Fruit fly (Drosophila melanogaster) whole organism, pupa: ENCODE data around the gene Nup43.

Experiments
- CG10348 ChIP-seq: fragments of 200-800 bp; sonication (Bioruptor generic); IDR thresholded peaks from 2 replicates; pipeline ENCODE4 v1.3.6; 2022; ENCODE audit warnings: missing biosample characterization, missing genetic modification characterization
- CG12605 ChIP-seq: fragments of 200-800 bp; sonication (Bioruptor generic); IDR thresholded peaks from 2 replicates; pipeline ENCODE4 v1.3.6; 2022; ENCODE audit warnings: missing biosample characterization, missing genetic modification characterization
- CG13204 ChIP-seq: fragments of 200-800 bp; sonication (Bioruptor generic); optimal IDR thresholded peaks from 2 replicates; lab custom pipeline; 2018; ENCODE audit warnings: missing biosample characterization, mild to moderate bottlenecking, missing genetic modification characterization, moderate library complexity
- CG14655 ChIP-seq: fragments of 200-800 bp; sonication (Bioruptor generic); optimal IDR thresholded peaks from 3 replicates; lab custom pipeline; 2017; ENCODE audit warnings: mild to moderate bottlenecking, missing biosample characterization, missing genetic modification reagents, missing genetic modification characterization
- CG15710 ChIP-seq: fragments of 200-800 bp; sonication (Bioruptor generic); optimal IDR thresholded peaks from 2 replicates; lab custom pipeline; 2018; ENCODE audit warnings: missing biosample characterization, mild to moderate bottlenecking, missing genetic modification characterization, moderate library complexity
- CG17806 ChIP-seq: fragments of 200-800 bp; sonication (Bioruptor generic); optimal IDR thresholded peaks from 2 replicates; lab custom pipeline; 2018; ENCODE audit warnings: missing biosample characterization, mild to moderate bottlenecking, missing genetic modification characterization, moderate library complexity
- CG32121 ChIP-seq: fragments of 200-800 bp; sonication (Bioruptor generic); IDR thresholded peaks from 2 replicates; pipeline ENCODE4 v1.3.6; 2022; ENCODE audit warnings: missing biosample characterization, missing genetic modification characterization
- CG34367 ChIP-seq: fragments of 200-800 bp; sonication (Bioruptor generic); optimal IDR thresholded peaks from 2 replicates; lab custom pipeline; 2018; ENCODE audit warnings: missing biosample characterization, mild to moderate bottlenecking, missing genetic modification characterization
- CG4496 ChIP-seq: fragments of 200-800 bp; sonication (Bioruptor generic); IDR thresholded peaks from 3 replicates; pipeline ENCODE4 v1.3.6; 2022; ENCODE audit warnings: missing biosample characterization, missing genetic modification characterization
- CG8159 ChIP-seq: fragments of 200-800 bp; sonication (Bioruptor generic); optimal IDR thresholded peaks from 3 replicates; lab custom pipeline; 2018; ENCODE audit warnings: missing biosample characterization, mild to moderate bottlenecking, missing genetic modification characterization, moderate library complexity
- CG8301 ChIP-seq: fragments of 200-800 bp; sonication (Bioruptor generic); optimal IDR thresholded peaks from 2 replicates; lab custom pipeline; 2018; ENCODE audit warnings: missing biosample characterization, mild to moderate bottlenecking, missing genetic modification characterization
- CG9948 ChIP-seq: fragments of 200-800 bp; sonication (Bioruptor generic); optimal IDR thresholded peaks from 2 replicates; lab custom pipeline; 2018; ENCODE audit warnings: missing biosample characterization, mild to moderate bottlenecking, missing genetic modification characterization, moderate library complexity
- D1 ChIP-seq: fragments of 200-800 bp; sonication (Bioruptor generic); optimal IDR thresholded peaks from 2 replicates; lab custom pipeline; 2018; ENCODE audit warnings: missing biosample characterization, mild to moderate bottlenecking, missing genetic modification characterization, moderate library complexity
- EcR ChIP-seq: fragments of 200-800 bp; sonication (Bioruptor generic); optimal IDR thresholded peaks from 3 replicates; lab custom pipeline; 2019; ENCODE audit warnings: missing biosample characterization, missing genetic modification characterization, mild to moderate bottlenecking, moderate library complexity, missing genetic modification reagents
- Ets98B ChIP-seq: fragments of 200-800 bp; sonication (Bioruptor generic); IDR thresholded peaks from 2 replicates; pipeline ENCODE4 v1.3.6; 2022; ENCODE audit warnings: missing biosample characterization, missing genetic modification characterization
- Pif1A ChIP-seq: fragments of 200-800 bp; sonication (Bioruptor generic); optimal IDR thresholded peaks from 3 replicates; lab custom pipeline; 2016; ENCODE audit warnings: missing biosample characterization, missing genetic modification characterization
- Pif1B ChIP-seq: fragments of 200-800 bp; sonication (Bioruptor generic); optimal IDR thresholded peaks from 3 replicates; lab custom pipeline; 2016; ENCODE audit warnings: missing biosample characterization, missing genetic modification characterization
- Snoo ChIP-seq: fragments of 200-800 bp; sonication (Bioruptor generic); optimal IDR thresholded peaks from 3 replicates; lab custom pipeline; 2017; ENCODE audit warnings: missing biosample characterization, mild to moderate bottlenecking, missing genetic modification characterization, inconsistent platforms
- fd96Ca ChIP-seq: fragments of 200-800 bp; sonication (Bioruptor generic); IDR thresholded peaks from 3 replicates; pipeline ENCODE4 v1.3.6; 2022; ENCODE audit warnings: missing biosample characterization, missing genetic modification characterization
- gl ChIP-seq: fragments of 200-800 bp; sonication (Bioruptor generic); optimal IDR thresholded peaks from 2 replicates; lab custom pipeline; 2018; ENCODE audit warnings: missing biosample characterization, mild to moderate bottlenecking, missing genetic modification characterization
- rn ChIP-seq: fragments of 200-800 bp; sonication (Bioruptor generic); IDR thresholded peaks from 2 replicates; pipeline ENCODE4 v1.3.6; 2022; ENCODE audit warnings: missing biosample characterization, missing genetic modification characterization

The Nup43 gene

dm6 chr3R:18396801-18397604, 30.6 kb downstream of the Nup43 start, which contains the start of gene Vti1b:
Gene Vti1b (plus strand): TSS chr3R:18396995.
- peak; percentile 94 for TF ChIP-seq rn (GFP tag; lab: Robert Waterston, UW)
- peak; percentile 93 for TF ChIP-seq CG10348 (GFP tag; lab: Robert Waterston, UW)
- TF ChIP-seq fd96Ca (GFP tag; lab: Robert Waterston, UW) = peak; percentile 97
- peak; percentile 80 for TF ChIP-seq EcR (GFP tag; lab: Kevin White, UChicago)
- TF ChIP-seq CG32121 (GFP tag; lab: Robert Waterston, UW) = peak; percentile 98
- TF ChIP-seq CG4496 = peak; percentile 98
- TF ChIP-seq Ets98B (GFP tag; lab: Robert Waterston, UW) = peak; percentile 97
- TF ChIP-seq CG13204 (GFP tag; lab: Kevin White, UChicago) = peak; percentile 91
- peak; percentile 97 for TF ChIP-seq CG15710 (tag; lab: Kevin White, UChicago)
- TF ChIP-seq CG14655 = peak; percentile 98
- peak; percentile 94 for TF ChIP-seq Snoo (tag; lab: Kevin White, UChicago)
- TF ChIP-seq CG9948 (tag; lab: Kevin White, UChicago) = peak; percentile 96
- peak; percentile 94 for TF ChIP-seq CG34367 (tag; lab: Kevin White, UChicago)
- TF ChIP-seq Pif1B (GFP tag; lab: Kevin White, UChicago) = peak; percentile 97
- peak; percentile 97 for TF ChIP-seq Pif1A
- peak; percentile 97 for TF ChIP-seq CG17806 (tag; lab: Kevin White, UChicago)
- TF ChIP-seq D1 (tag; lab: Kevin White, UChicago) = peak; percentile 93
- peak; percentile 98 for TF ChIP-seq CG8301 (tag; lab: Kevin White, UChicago)
- peak; percentile 98 for TF ChIP-seq gl (tag; lab: Kevin White, UChicago)
- peak; percentile 98 for TF ChIP-seq CG8159 (tag; lab: Kevin White, UChicago)
- TF ChIP-seq CG12605 = peak; percentile 88

DNA sequence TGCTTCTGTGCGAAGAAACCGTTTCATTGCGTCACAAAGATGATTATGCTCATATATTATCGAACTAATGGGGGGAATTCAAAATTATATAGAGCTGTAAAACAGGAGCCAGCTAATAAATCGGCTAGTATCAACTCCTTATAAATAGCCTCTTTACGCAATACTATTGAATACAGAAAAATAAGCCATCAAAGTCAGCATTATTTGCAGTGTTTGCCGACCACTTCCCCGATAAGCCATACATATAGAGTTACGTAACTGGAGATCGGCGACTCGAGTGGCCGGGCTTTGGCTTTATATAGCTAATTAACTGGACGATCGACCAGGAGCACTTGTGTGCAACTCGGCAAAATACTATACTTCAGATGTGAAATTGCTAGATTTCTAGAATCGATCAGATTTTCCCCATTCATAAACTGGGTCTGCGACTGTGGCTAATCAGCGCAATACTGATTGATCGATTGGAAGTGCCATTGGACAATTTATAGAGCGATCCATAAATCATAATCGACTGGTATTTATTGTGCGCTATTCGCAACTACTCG, 31.5 kb downstream of the Nup43 start:
- TF ChIP-seq CG32121 (GFP tag; lab: Robert Waterston, UW) (no peak), Ets98B (GFP tag; lab: Robert Waterston, UW) (peak; percentile 55), Pif1B (GFP tag; lab: Kevin White, UChicago) (no peak), CG4496 (peak; percentile 41; the same call in 2 of the 3 replicates), gl (tag; lab: Kevin White, UChicago) (no peak), fd96Ca (GFP tag; lab: Robert Waterston, UW) (peak; percentile 70; the same call in 2 of the 3 replicates), CG12605 (peak; percentile 57), CG34367 (tag; lab: Kevin White, UChicago) (no peak), Pif1A (no peak)

- TF ChIP-seq CG17806 (tag; lab: Kevin White, UChicago) (no peak), CG4496 (no peak), EcR (GFP tag; lab: Kevin White, UChicago) (peak; percentile 7), CG34367 (tag; lab: Kevin White, UChicago) (no peak), CG9948 (tag; lab: Kevin White, UChicago) (no peak), CG8301 (tag; lab: Kevin White, UChicago) (no peak), CG13204 (GFP tag; lab: Kevin White, UChicago) (peak; percentile 15), rn (GFP tag; lab: Robert Waterston, UW) (no peak), CG8159 (tag; lab: Kevin White, UChicago) (no peak), Ets98B (GFP tag; lab: Robert Waterston, UW) (no peak), CG14655 (no peak), CG15710 (tag; lab: Kevin White, UChicago) (no peak), CG10348 (GFP tag; lab: Robert Waterston, UW) (no peak), Snoo (tag; lab: Kevin White, UChicago) (no peak), fd96Ca (GFP tag; lab: Robert Waterston, UW) (peak; percentile 6; the same call in 1 of the 3 replicates), CG12605 (no peak), D1 (tag; lab: Kevin White, UChicago) (no peak), CG32121 (GFP tag; lab: Robert Waterston, UW) (no peak), gl (tag; lab: Kevin White, UChicago) (no peak), Pif1B (GFP tag; lab: Kevin White, UChicago) (no peak), Pif1A (no peak)
- TF ChIP-seq, all 21 proteins: peak for 3
Observed at dm6 chr3R:18398460-18398901, 32.0 kb downstream of the Nup43 start.

dm6 chr3R:18398954-18399697, 32.7 kb downstream of the Nup43 start, which contains the start of gene Vha100-2:
Gene Vha100-2 (minus strand): TSS chr3R:18399169.
- TF ChIP-seq CG4496 (peak; percentile 70; the same call in 2 of the 3 replicates), Ets98B (GFP tag; lab: Robert Waterston, UW) (peak; percentile 73), CG34367 (tag; lab: Kevin White, UChicago) (no peak), rn (GFP tag; lab: Robert Waterston, UW) (no peak), CG8159 (tag; lab: Kevin White, UChicago) (peak; percentile 5), CG12605 (peak; percentile 51; the same call in 1 of the 2 replicates), CG32121 (GFP tag; lab: Robert Waterston, UW) (peak; percentile 49), fd96Ca (GFP tag; lab: Robert Waterston, UW) (peak; percentile 29; the same call in 1 of the 3 replicates), CG14655 (peak; percentile 38)
